Worm (Caenorhabditis elegans) whole organism, L4 larva: Measurements from ENCODE around the gene str-84.

Experiments
- R02D3.7 ChIP-seq: fragments of 150-350 bp; sonication (generic microtip); optimal IDR thresholded peaks from 3 replicates; lab custom pipeline; 2014; ENCODE audit warnings: missing biosample characterization, missing genetic modification characterization
- ama-1 ChIP-seq: fragments of 150-350 bp; optimal IDR thresholded peaks from 2 replicates; lab custom pipeline; 2014; ENCODE audit warnings: inconsistent platforms, mixed read lengths
- jun-1 ChIP-seq: fragments of 150-350 bp; optimal IDR thresholded peaks from 2 replicates; lab custom pipeline; 2014; ENCODE audit warnings: missing biosample characterization, missing genetic modification reagents, missing genetic modification characterization
- nhr-237 ChIP-seq: sonication (generic microtip); optimal IDR thresholded peaks from 2 replicates; lab custom pipeline; 2017; ENCODE audit warnings: missing biosample characterization, missing genetic modification characterization
- snpc-4 ChIP-seq: fragments of 150-350 bp; optimal IDR thresholded peaks from 2 replicates; lab custom pipeline; 2014; ENCODE audit warnings: missing biosample characterization, missing genetic modification characterization
- unc-130 ChIP-seq: sonication (generic microtip); optimal IDR thresholded peaks from 2 replicates; lab custom pipeline; 2016; ENCODE audit warnings: missing genetic modification reagents, missing genetic modification characterization, missing compliant biosample characterization
- zfp-3 ChIP-seq: fragments of 200-800 bp; sonication (Bioruptor generic); conservative IDR thresholded peaks from 2 replicates; pipeline ENCODE4 v1.3.6; 2022; ENCODE audit warnings: missing genetic modification reagents, missing genetic modification characterization, missing compliant biosample characterization
- ztf-11 ChIP-seq: fragments of 150-350 bp; optimal IDR thresholded peaks from 2 replicates; lab custom pipeline; 2014; ENCODE audit warnings: missing biosample characterization, missing genetic modification characterization

DNA sequence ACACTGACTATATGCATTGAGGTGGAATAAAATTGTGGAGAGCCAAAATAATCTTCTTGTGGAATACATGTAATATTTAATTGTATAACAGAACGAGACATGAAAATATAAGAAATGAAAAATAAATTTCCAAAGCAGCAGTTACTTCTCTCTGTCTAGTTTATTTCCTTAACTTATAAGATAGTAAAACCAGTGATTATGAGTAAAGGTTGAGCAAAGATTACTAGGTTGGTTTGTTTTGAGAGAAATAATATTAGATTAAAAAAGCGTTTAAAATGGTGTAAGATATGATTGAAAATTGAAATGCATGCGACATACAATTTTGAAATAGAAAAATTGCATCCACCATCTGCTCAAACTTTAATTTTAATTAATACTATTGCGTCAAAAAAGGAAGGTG lies 33.0 kb upstream of the str-84 start, which contains the start of gene srh-201:
- no peak for TF ChIP-seq jun-1
- no peak for TF ChIP-seq ztf-11 (tag; lab: Kevin White, UChicago)
- TF ChIP-seq unc-130 (GFP tag; lab: Kevin White, UChicago) = no peak
- no peak for TF ChIP-seq ama-1 (lab: Kevin White, UChicago)
- no peak for TF ChIP-seq R02D3.7 (tag; lab: Kevin White, UChicago)
- TF ChIP-seq snpc-4 (tag; lab: Kevin White, UChicago) = no peak
- no peak for TF ChIP-seq nhr-237 (tag; lab: Kevin White, UChicago)
- no peak for TF ChIP-seq zfp-3 (GFP tag; lab: Robert Waterston, UW)
